Worm (Caenorhabditis elegans) whole organism, late embryonic: ENCODE results near the gene eor-2.

ENCODE experiments used
- ama-1 ChIP-seq: fragments of 150-350 bp; optimal IDR thresholded peaks from 2 replicates; lab custom pipeline; 2014
- ceh-6 ChIP-seq: fragments of 200-800 bp; sonication (Bioruptor generic); optimal IDR thresholded peaks from 2 replicates; lab custom pipeline; 2018; ENCODE audit warnings: mild to moderate bottlenecking, missing genetic modification characterization, missing compliant biosample characterization
- fkh-10 ChIP-seq: fragments of 150-350 bp; optimal IDR thresholded peaks from 2 replicates; lab custom pipeline; 2014; ENCODE audit warnings: missing biosample characterization, missing genetic modification reagents, missing genetic modification characterization
- hlh-15 ChIP-seq: sonication (generic microtip); optimal IDR thresholded peaks from 2 replicates; lab custom pipeline; 2016; ENCODE audit warnings: missing genetic modification characterization, missing compliant biosample characterization
- hlh-30 ChIP-seq: sonication (generic microtip); optimal IDR thresholded peaks from 2 replicates; lab custom pipeline; 2017; ENCODE audit warnings: antibody characterized with exemption, missing genetic modification characterization, missing compliant biosample characterization; ENCODE audit not compliant: insufficient read depth
- pha-4 ChIP-seq: fragments of 150-350 bp; optimal IDR thresholded peaks from 2 replicates; lab custom pipeline; 2018; ENCODE audit warnings: missing biosample characterization, missing genetic modification reagents, missing genetic modification characterization
- ref-2 ChIP-seq: sonication (generic microtip); optimal IDR thresholded peaks from 2 replicates; lab custom pipeline; 2016; ENCODE audit warnings: missing genetic modification characterization, missing compliant biosample characterization
- sox-2 ChIP-seq: fragments of 200-800 bp; sonication (Bioruptor generic); IDR thresholded peaks from 2 replicates; pipeline ENCODE4 v1.3.6; 2022; ENCODE audit warnings: missing genetic modification reagents, missing genetic modification characterization, missing compliant biosample characterization
- sox-4 ChIP-seq: sonication (generic microtip); optimal IDR thresholded peaks from 2 replicates; lab custom pipeline; 2017; ENCODE audit warnings: mild to moderate bottlenecking, missing genetic modification characterization, inconsistent platforms, missing compliant biosample characterization
- unc-55 ChIP-seq: sonication (generic microtip); optimal IDR thresholded peaks from 2 replicates; lab custom pipeline; 2017; ENCODE audit warnings: missing biosample characterization, missing genetic modification reagents, missing genetic modification characterization
- ztf-16 ChIP-seq: sonication (generic microtip); optimal IDR thresholded peaks from 2 replicates; lab custom pipeline; 2017; ENCODE audit warnings: missing genetic modification characterization, missing compliant biosample characterization

ce11 chrX:14657445-14657844 lies 54.6 kb downstream of the eor-2 start:
- TF ChIP-seq hlh-30, result no peak
- TF ChIP-seq pha-4 (tag; lab: Kevin White, UChicago), result no peak
- TF ChIP-seq ztf-16 (tag; lab: Kevin White, UChicago), result no peak
- no peak for TF ChIP-seq sox-4 (tag; lab: Kevin White, UChicago)
- TF ChIP-seq ama-1, result no peak
- TF ChIP-seq sox-2 (GFP tag; lab: Robert Waterston, UW), result no peak
- TF ChIP-seq hlh-15 (tag; lab: Kevin White, UChicago), result no peak
- no peak for TF ChIP-seq fkh-10 (GFP tag; lab: Kevin White, UChicago)
- TF ChIP-seq unc-55 (GFP tag; lab: Kevin White, UChicago), result no peak
- no peak for TF ChIP-seq ceh-6 (GFP tag; lab: Kevin White, UChicago)
- no peak for TF ChIP-seq ref-2 (tag; lab: Kevin White, UChicago)
